Worm (Caenorhabditis elegans) whole organism, L4 larva: ENCODE data around the gene dlc-2.

Experiments used
- D1046.2 ChIP-seq: fragments of 200-800 bp; sonication (Bioruptor generic); IDR thresholded peaks from 2 replicates; pipeline ENCODE4 v1.3.6; 2022; ENCODE audit warnings: missing genetic modification characterization, missing compliant biosample characterization
- F10B5.3 ChIP-seq: sonication (generic microtip); optimal IDR thresholded peaks from 2 replicates; lab custom pipeline; 2016; ENCODE audit warnings: mild to moderate bottlenecking, missing genetic modification characterization, missing compliant biosample characterization
- F37D6.2 ChIP-seq: sonication (generic microtip); optimal IDR thresholded peaks from 2 replicates; lab custom pipeline; 2016; ENCODE audit warnings: mild to moderate bottlenecking, missing genetic modification characterization, missing compliant biosample characterization
- T20F7.1 ChIP-seq: fragments of 200-800 bp; sonication (Bioruptor generic); optimal IDR thresholded peaks from 2 replicates; lab custom pipeline; 2018; ENCODE audit warnings: mild to moderate bottlenecking, missing genetic modification characterization, missing compliant biosample characterization
- T26A8.4 ChIP-seq: fragments of 200-800 bp; sonication (Bioruptor generic); IDR thresholded peaks from 2 replicates; pipeline ENCODE4 v1.3.6; 2022; ENCODE audit warnings: missing genetic modification characterization, missing compliant biosample characterization
- Y48G9A.11 ChIP-seq: fragments of 200-800 bp; sonication (Bioruptor generic); IDR thresholded peaks from 2 replicates; pipeline ENCODE4 v1.3.6; 2022; ENCODE audit warnings: missing genetic modification reagents, missing genetic modification characterization, missing compliant biosample characterization
- Y75B8A.6 ChIP-seq: fragments of 200-800 bp; sonication (Bioruptor generic); IDR thresholded peaks from 2 replicates; pipeline ENCODE4 v1.3.6; 2022; ENCODE audit warnings: missing genetic modification reagents, missing genetic modification characterization, missing compliant biosample characterization
- aha-1 ChIP-seq: fragments of 150-350 bp; peaks from one replicate; lab custom pipeline; 2014; ENCODE audit warnings: missing biosample characterization, missing genetic modification characterization
- aly-2 ChIP-seq: sonication (generic microtip); optimal IDR thresholded peaks from 2 replicates; lab custom pipeline; 2018; ENCODE audit warnings: missing biosample characterization, missing genetic modification characterization
- attf-4 ChIP-seq: sonication (generic microtip); optimal IDR thresholded peaks from 3 replicates; lab custom pipeline; 2017; ENCODE audit warnings: missing biosample characterization, missing genetic modification characterization
- ceh-20 ChIP-seq: fragments of 200-800 bp; sonication (Bioruptor generic); IDR thresholded peaks from 2 replicates; pipeline ENCODE4 v1.3.6; 2022; ENCODE audit warnings: missing genetic modification reagents, missing genetic modification characterization, missing compliant biosample characterization
- ceh-32 ChIP-seq: sonication (generic microtip); optimal IDR thresholded peaks from 2 replicates; lab custom pipeline; 2016; ENCODE audit warnings: mild to moderate bottlenecking, missing genetic modification characterization, missing compliant biosample characterization; ENCODE audit not compliant: poor library complexity
- ceh-44 ChIP-seq: fragments of 200-800 bp; sonication (Bioruptor generic); IDR thresholded peaks from 2 replicates; pipeline ENCODE4 v1.3.6; 2022; ENCODE audit warnings: missing genetic modification reagents, missing genetic modification characterization, missing compliant biosample characterization
- ceh-82 ChIP-seq: sonication (generic microtip); optimal IDR thresholded peaks from 2 replicates; lab custom pipeline; 2017; ENCODE audit warnings: missing biosample characterization, missing genetic modification characterization
- daf-16 ChIP-seq, 3 experiments: sonication (generic microtip); optimal IDR thresholded peaks; 2 replicates each; lab custom pipeline; 2016 to 2017; ENCODE audit warnings: missing genetic modification characterization in 3 of 3, missing genetic modification reagents in 3 of 3, mild to moderate bottlenecking in 2 of 3, missing compliant biosample characterization in 2 of 3, missing biosample characterization in 1 of 3, moderate library complexity in 1 of 3
- dmd-6 ChIP-seq: fragments of 200-800 bp; sonication (Bioruptor generic); IDR thresholded peaks from 2 replicates; pipeline ENCODE4 v1.3.6; 2022; ENCODE audit warnings: missing genetic modification reagents, missing genetic modification characterization, missing compliant biosample characterization
- dmd-9 ChIP-seq: fragments of 200-800 bp; sonication (Bioruptor generic); IDR thresholded peaks from 2 replicates; pipeline ENCODE4 v1.3.6; 2022; ENCODE audit warnings: missing genetic modification reagents, missing genetic modification characterization, missing compliant biosample characterization
- dpl-1 ChIP-seq: fragments of 150-350 bp; optimal IDR thresholded peaks from 2 replicates; lab custom pipeline; 2014; ENCODE audit warnings: missing biosample characterization, missing genetic modification reagents, missing genetic modification characterization
- duxl-1 ChIP-seq: sonication (generic microtip); optimal IDR thresholded peaks from 2 replicates; lab custom pipeline; 2016; ENCODE audit warnings: mild to moderate bottlenecking, missing genetic modification characterization, moderate library complexity, missing compliant biosample characterization; ENCODE audit not compliant: poor library complexity
- gei-8 ChIP-seq: fragments of 200-800 bp; sonication (Bioruptor generic); optimal IDR thresholded peaks from 2 replicates; lab custom pipeline; 2018; ENCODE audit warnings: mild to moderate bottlenecking, missing genetic modification characterization, missing compliant biosample characterization
- hlh-30 ChIP-seq: sonication (generic microtip); optimal IDR thresholded peaks from 2 replicates; lab custom pipeline; 2017; ENCODE audit warnings: antibody characterized with exemption, mild to moderate bottlenecking, missing genetic modification characterization, missing compliant biosample characterization; ENCODE audit not compliant: insufficient read depth
- hmg-1.1 ChIP-seq: fragments of 200-800 bp; sonication (Bioruptor generic); IDR thresholded peaks from 2 replicates; pipeline ENCODE4 v1.3.6; 2022; ENCODE audit warnings: missing genetic modification reagents, missing genetic modification characterization, missing compliant biosample characterization
- jun-1 ChIP-seq: fragments of 150-350 bp; optimal IDR thresholded peaks from 2 replicates; lab custom pipeline; 2014; ENCODE audit warnings: missing biosample characterization, missing genetic modification reagents, missing genetic modification characterization
- lin-29 ChIP-seq: fragments of 200-800 bp; sonication (Bioruptor generic); IDR thresholded peaks from 2 replicates; pipeline ENCODE4 v1.3.6; 2022; ENCODE audit warnings: missing genetic modification reagents, missing genetic modification characterization, missing compliant biosample characterization
- lin-38 ChIP-seq: fragments of 200-800 bp; sonication (Bioruptor generic); IDR thresholded peaks from 2 replicates; pipeline ENCODE4 v1.3.6; 2022; ENCODE audit warnings: missing genetic modification reagents, missing genetic modification characterization, missing compliant biosample characterization
- lsy-2 ChIP-seq, 2 experiments: fragments of 150-350 bp in 1 of 2; sonication (generic microtip) in 1 of 2; optimal IDR thresholded peaks; 2 replicates each; lab custom pipeline; 2014 to 2017; ENCODE audit warnings: missing biosample characterization in 2 of 2, missing genetic modification characterization in 2 of 2
- mdt-29 ChIP-seq: fragments of 200-800 bp; sonication (Bioruptor generic); IDR thresholded peaks from 2 replicates; pipeline ENCODE4 v1.3.6; 2022; ENCODE audit warnings: missing genetic modification reagents, missing genetic modification characterization, missing compliant biosample characterization
- mep-1 ChIP-seq: fragments of 150-350 bp; sonication (generic microtip); optimal IDR thresholded peaks from 3 replicates; lab custom pipeline; 2014; ENCODE audit warnings: missing biosample characterization, missing genetic modification characterization
- nhr-28 ChIP-seq: fragments of 150-350 bp; optimal IDR thresholded peaks from 2 replicates; lab custom pipeline; 2014; ENCODE audit warnings: missing biosample characterization, missing genetic modification characterization
- nhr-41 ChIP-seq: fragments of 200-800 bp; sonication (Bioruptor generic); IDR thresholded peaks from 2 replicates; pipeline ENCODE4 v1.3.6; 2022; ENCODE audit warnings: missing genetic modification reagents, missing genetic modification characterization, missing compliant biosample characterization
- nhr-77 ChIP-seq: fragments of 150-350 bp; optimal IDR thresholded peaks from 2 replicates; lab custom pipeline; 2014; ENCODE audit warnings: missing biosample characterization, missing genetic modification characterization
- saeg-2 ChIP-seq: fragments of 200-800 bp; sonication (Bioruptor generic); IDR thresholded peaks from 2 replicates; pipeline ENCODE4 v1.3.6; 2022; ENCODE audit warnings: missing genetic modification reagents, missing genetic modification characterization, missing compliant biosample characterization
- sdz-12 ChIP-seq: fragments of 200-800 bp; sonication (Bioruptor generic); optimal IDR thresholded peaks from 2 replicates; lab custom pipeline; 2018; ENCODE audit warnings: mild to moderate bottlenecking, missing genetic modification characterization, missing compliant biosample characterization
- set-16 ChIP-seq: fragments of 200-800 bp; sonication (Bioruptor generic); IDR thresholded peaks from 2 replicates; pipeline ENCODE4 v1.3.6; 2022; ENCODE audit warnings: missing genetic modification reagents, missing genetic modification characterization, missing compliant biosample characterization
- skn-1 ChIP-seq: fragments of 150-350 bp; optimal IDR thresholded peaks from 2 replicates; lab custom pipeline; 2014; ENCODE audit warnings: missing biosample characterization, missing genetic modification characterization
- snpc-1.2 ChIP-seq: fragments of 200-800 bp; sonication (Bioruptor generic); IDR thresholded peaks from 2 replicates; pipeline ENCODE4 v1.3.6; 2022; ENCODE audit warnings: missing genetic modification reagents, missing genetic modification characterization, missing compliant biosample characterization
- tag-97 ChIP-seq: fragments of 200-800 bp; sonication (Bioruptor generic); IDR thresholded peaks from 2 replicates; pipeline ENCODE4 v1.3.6; 2022; ENCODE audit warnings: missing genetic modification characterization, missing compliant biosample characterization
- unc-130 ChIP-seq: sonication (generic microtip); optimal IDR thresholded peaks from 2 replicates; lab custom pipeline; 2016; ENCODE audit warnings: missing genetic modification reagents, missing genetic modification characterization, missing compliant biosample characterization
- unc-39 ChIP-seq: sonication (generic microtip); optimal IDR thresholded peaks from 2 replicates; lab custom pipeline; 2017; ENCODE audit warnings: missing biosample characterization, missing genetic modification characterization
- unc-62 ChIP-seq, 3 experiments: fragments of 150-350 bp in 1 of 3; sonication (generic microtip); optimal IDR thresholded peaks in 2 of 3; peaks in 1 of 3; 1 replicate in 1 of 3; 2 replicates in 2 of 3; lab custom pipeline; 2014 to 2017; ENCODE audit warnings: missing biosample characterization in 3 of 3, missing genetic modification characterization in 3 of 3, missing genetic modification reagents in 3 of 3, missing genotype in 1 of 3
- zag-1 ChIP-seq: fragments of 150-350 bp; optimal IDR thresholded peaks from 2 replicates; lab custom pipeline; 2014; ENCODE audit warnings: missing biosample characterization, missing genetic modification characterization
- zfp-2 ChIP-seq: sonication (generic microtip); optimal IDR thresholded peaks from 2 replicates; lab custom pipeline; 2016; ENCODE audit warnings: mild to moderate bottlenecking, missing genetic modification characterization, missing compliant biosample characterization
- zfp-3 ChIP-seq: fragments of 200-800 bp; sonication (Bioruptor generic); conservative IDR thresholded peaks from 2 replicates; pipeline ENCODE4 v1.3.6; 2022; ENCODE audit warnings: missing genetic modification reagents, missing genetic modification characterization, missing compliant biosample characterization
- zip-11 ChIP-seq: fragments of 200-800 bp; sonication (Bioruptor generic); IDR thresholded peaks from 2 replicates; pipeline ENCODE4 v1.3.6; 2022; ENCODE audit warnings: missing genetic modification characterization, missing compliant biosample characterization
- ztf-11 ChIP-seq: fragments of 150-350 bp; optimal IDR thresholded peaks from 2 replicates; lab custom pipeline; 2014; ENCODE audit warnings: missing biosample characterization, missing genetic modification characterization
- ztf-7 ChIP-seq: fragments of 150-350 bp; optimal IDR thresholded peaks from 2 replicates; lab custom pipeline; 2014; ENCODE audit warnings: missing biosample characterization, missing genetic modification characterization

dlc-2 gene

ce11 chrIV:12131308-12132072 is 20.1 kb upstream of the dlc-2 start:
- no peak for TF ChIP-seq dmd-9 (GFP tag; lab: Robert Waterston, UW)
- no peak for TF ChIP-seq duxl-1 (tag; lab: Kevin White, UChicago)
- no peak for TF ChIP-seq nhr-77 (tag; lab: Kevin White, UChicago)
- no peak for TF ChIP-seq lin-38
- TF ChIP-seq hlh-30 (tag; lab: Kevin White, UChicago) = peak; percentile 17
- TF ChIP-seq unc-62 (GFP tag; optimal IDR thresholded peaks at IDR 0.05 in 1 of 2; lab: Kevin White, UChicago) = peak in 1 of 2 experiments; percentile 60
- no peak for TF ChIP-seq unc-62 (tag; optimal IDR thresholded peaks at IDR 0.05; lab: Kevin White, UChicago)
- no peak for TF ChIP-seq mep-1 (tag; lab: Kevin White, UChicago)
- no peak for TF ChIP-seq jun-1 (tag; lab: Kevin White, UChicago)
- TF ChIP-seq ceh-32 (tag; lab: Kevin White, UChicago) = no peak
- 0 out of 2 replicates have a peak, but pooled peaks have one; percentile 16 for TF ChIP-seq ceh-20 (GFP tag; lab: Robert Waterston, UW)
- no peak for TF ChIP-seq T20F7.1 (GFP tag; lab: Kevin White, UChicago)
- no peak for TF ChIP-seq aha-1 (tag; lab: Kevin White, UChicago)
- no peak for TF ChIP-seq lin-29 (GFP tag; lab: Robert Waterston, UW)
- TF ChIP-seq ztf-11 = no peak
- no peak for TF ChIP-seq saeg-2
- no peak for TF ChIP-seq ceh-82
- TF ChIP-seq hmg-1.1 (GFP tag; lab: Robert Waterston, UW) = no peak

ce11 chrIV:12129204-12129603 is 17.8 kb upstream of the dlc-2 start, which contains the start of gene lin-24:
TSS of gene lin-24 (plus strand) at chrIV:12129504.
- no peak for TF ChIP-seq nhr-77 (tag; lab: Kevin White, UChicago)
- no peak for TF ChIP-seq dpl-1 (GFP tag; lab: Kevin White, UChicago)
- TF ChIP-seq unc-130 = no peak

ce11 chrIV:12128708-12129107 is 17.3 kb upstream of the dlc-2 start:
- no peak for TF ChIP-seq D1046.2
- TF ChIP-seq nhr-28 (tag; lab: Kevin White, UChicago) = peak; percentile 15
- TF ChIP-seq tag-97 (GFP tag; lab: Robert Waterston, UW) = no peak
- TF ChIP-seq F10B5.3 (tag; lab: Kevin White, UChicago) = no peak
- TF ChIP-seq zfp-2 = no peak
- TF ChIP-seq dmd-6 (GFP tag; lab: Robert Waterston, UW) = peak; percentile 30; the same call in 1 of the 2 replicates
- TF ChIP-seq nhr-41 = no peak
- no peak for TF ChIP-seq unc-62 (GFP tag; optimal IDR thresholded peaks at IDR 0.05 in 1 of 2; lab: Kevin White, UChicago)
- no peak for TF ChIP-seq unc-62 (tag; optimal IDR thresholded peaks at IDR 0.05; lab: Kevin White, UChicago)
- no peak for TF ChIP-seq unc-130
- no peak for TF ChIP-seq zfp-3 (GFP tag; lab: Robert Waterston, UW)
- no peak for TF ChIP-seq attf-4
- peak in 1 of 2 experiments; percentile 12 for TF ChIP-seq lsy-2 (tag; optimal IDR thresholded peaks at IDR 0.05; lab: Kevin White, UChicago)
- TF ChIP-seq gei-8 (GFP tag; lab: Kevin White, UChicago) = no peak
- TF ChIP-seq aly-2 = no peak
- no peak for TF ChIP-seq sdz-12 (GFP tag; lab: Kevin White, UChicago)
- 0 out of 2 replicates have a peak, but pooled peaks have one; percentile 14 for TF ChIP-seq T26A8.4 (GFP tag; lab: Robert Waterston, UW)
- no peak for TF ChIP-seq zip-11
- TF ChIP-seq snpc-1.2 = no peak
- TF ChIP-seq zag-1 (tag; lab: Kevin White, UChicago) = no peak
- no peak for TF ChIP-seq Y75B8A.6 (GFP tag; lab: Robert Waterston, UW)
- TF ChIP-seq ceh-44 = no peak
- TF ChIP-seq set-16 = no peak
- no peak for TF ChIP-seq unc-39
- no peak for TF ChIP-seq Y48G9A.11 (GFP tag; lab: Robert Waterston, UW)
- TF ChIP-seq ceh-82 = no peak
- TF ChIP-seq mdt-29 = no peak
- TF ChIP-seq daf-16 (GFP tag; optimal IDR thresholded peaks at IDR 0.05; lab: Kevin White, UChicago) = no peak
- TF ChIP-seq daf-16 (tag; optimal IDR thresholded peaks at IDR 0.05; lab: Kevin White, UChicago) = peak; percentile 29
- no peak for TF ChIP-seq F37D6.2 (tag; lab: Kevin White, UChicago)
- TF ChIP-seq dpl-1 (GFP tag; lab: Kevin White, UChicago) = no peak
- TF ChIP-seq ztf-7 = no peak
- no peak for TF ChIP-seq skn-1 (tag; lab: Kevin White, UChicago)
